Worm (Caenorhabditis elegans) whole organism, mixed stage, embryonic: ENCODE data around the gene ilys-5.

Experiments
- bed-3 ChIP-seq: fragments of 200-800 bp; sonication (Bioruptor generic); optimal IDR thresholded peaks from 3 replicates; lab custom pipeline; 2018; ENCODE audit warnings: mild to moderate bottlenecking, missing genetic modification characterization, moderate library complexity, missing compliant biosample characterization
- blmp-1 ChIP-seq: fragments of 150-350 bp; optimal IDR thresholded peaks from 2 replicates; lab custom pipeline; 2014; ENCODE audit warnings: missing biosample characterization, missing genetic modification characterization
- ceh-39 ChIP-seq: fragments of 150-350 bp; optimal IDR thresholded peaks from 2 replicates; lab custom pipeline; 2014; ENCODE audit warnings: missing biosample characterization, missing genetic modification characterization
- ceh-43 ChIP-seq: fragments of 200-800 bp; sonication (Bioruptor generic); optimal IDR thresholded peaks from 2 replicates; lab custom pipeline; 2018; ENCODE audit warnings: mild to moderate bottlenecking, missing genetic modification characterization, moderate library complexity, missing compliant biosample characterization
- ceh-83 ChIP-seq: fragments of 200-800 bp; sonication (Bioruptor generic); optimal IDR thresholded peaks from 2 replicates; lab custom pipeline; 2018; ENCODE audit warnings: mild to moderate bottlenecking, missing genetic modification characterization, missing compliant biosample characterization
- ces-1 ChIP-seq: fragments of 150-350 bp; optimal IDR thresholded peaks from 2 replicates; lab custom pipeline; 2014; ENCODE audit warnings: missing biosample characterization, missing genetic modification reagents, missing genetic modification characterization
- cnd-1 ChIP-seq: fragments of 200-800 bp; sonication (Bioruptor generic); optimal IDR thresholded peaks from 2 replicates; lab custom pipeline; 2018; ENCODE audit warnings: mild to moderate bottlenecking, missing genetic modification characterization, missing compliant biosample characterization
- drap-1 ChIP-seq: fragments of 200-800 bp; sonication (Bioruptor generic); optimal IDR thresholded peaks from 3 replicates; lab custom pipeline; 2018; ENCODE audit warnings: mild to moderate bottlenecking, missing genetic modification characterization, missing compliant biosample characterization
- elt-1 ChIP-seq: sonication (generic microtip); optimal IDR thresholded peaks from 2 replicates; lab custom pipeline; 2017; ENCODE audit warnings: missing genetic modification characterization, mild to moderate bottlenecking, missing compliant biosample characterization, antibody characterized with exemption, moderate library complexity, borderline replicate concordance; ENCODE audit not compliant: insufficient read depth
- elt-3 ChIP-seq: fragments of 150-350 bp; optimal IDR thresholded peaks from 2 replicates; lab custom pipeline; 2014; ENCODE audit warnings: missing biosample characterization, missing genetic modification characterization
- flh-1 ChIP-seq: fragments of 200-800 bp; sonication (Bioruptor generic); optimal IDR thresholded peaks from 2 replicates; lab custom pipeline; 2018; ENCODE audit warnings: mild to moderate bottlenecking, missing genetic modification characterization, moderate library complexity, missing compliant biosample characterization
- ham-2 ChIP-seq: fragments of 200-800 bp; sonication (Bioruptor generic); optimal IDR thresholded peaks from 2 replicates; lab custom pipeline; 2018; ENCODE audit warnings: mild to moderate bottlenecking, missing genetic modification characterization, missing compliant biosample characterization
- hlh-1 ChIP-seq: fragments of 150-350 bp; optimal IDR thresholded peaks from 2 replicates; lab custom pipeline; 2014; ENCODE audit warnings: missing biosample characterization, missing genetic modification reagents, missing genetic modification characterization
- lin-13 ChIP-seq: fragments of 150-350 bp; optimal IDR thresholded peaks from 2 replicates; lab custom pipeline; 2014; ENCODE audit warnings: missing biosample characterization, missing genetic modification characterization
- lin-32 ChIP-seq: fragments of 200-800 bp; sonication (Bioruptor generic); optimal IDR thresholded peaks from 2 replicates; lab custom pipeline; 2018; ENCODE audit warnings: mild to moderate bottlenecking, missing genetic modification characterization, missing compliant biosample characterization
- lsy-2 ChIP-seq: fragments of 150-350 bp; optimal IDR thresholded peaks from 2 replicates; lab custom pipeline; 2014; ENCODE audit warnings: missing biosample characterization, missing genetic modification characterization
- mep-1 ChIP-seq: fragments of 150-350 bp; optimal IDR thresholded peaks from 2 replicates; lab custom pipeline; 2017; ENCODE audit warnings: missing biosample characterization, missing genetic modification reagents, missing genetic modification characterization, inconsistent platforms
- mls-2 ChIP-seq: sonication (generic microtip); optimal IDR thresholded peaks from 2 replicates; lab custom pipeline; 2016; ENCODE audit warnings: mild to moderate bottlenecking, missing genetic modification characterization, moderate library complexity, missing compliant biosample characterization
- nhr-12 ChIP-seq: fragments of 150-350 bp; optimal IDR thresholded peaks from 2 replicates; lab custom pipeline; 2014; ENCODE audit warnings: missing biosample characterization, missing genetic modification characterization
- nhr-2 ChIP-seq: fragments of 150-350 bp; optimal IDR thresholded peaks from 2 replicates; lab custom pipeline; 2014; ENCODE audit warnings: missing biosample characterization, missing genetic modification characterization
- nhr-237 ChIP-seq: fragments of 150-350 bp; optimal IDR thresholded peaks from 2 replicates; lab custom pipeline; 2014; ENCODE audit warnings: missing biosample characterization, missing genetic modification characterization
- nhr-28 ChIP-seq: fragments of 150-350 bp; optimal IDR thresholded peaks from 2 replicates; lab custom pipeline; 2014; ENCODE audit warnings: missing biosample characterization, missing genetic modification characterization
- nhr-76 ChIP-seq: sonication (generic microtip); optimal IDR thresholded peaks from 2 replicates; lab custom pipeline; 2017; ENCODE audit warnings: missing biosample characterization, missing genetic modification characterization
- pha-4 ChIP-seq: fragments of 150-350 bp; optimal IDR thresholded peaks from 2 replicates; lab custom pipeline; 2018; ENCODE audit warnings: missing biosample characterization, missing genetic modification reagents, missing genetic modification characterization
- sem-2 ChIP-seq: fragments of 200-800 bp; sonication (Bioruptor generic); optimal IDR thresholded peaks from 2 replicates; lab custom pipeline; 2018; ENCODE audit warnings: mild to moderate bottlenecking, missing genetic modification characterization, missing compliant biosample characterization
- snpc-4 ChIP-seq: fragments of 150-350 bp; optimal IDR thresholded peaks from 2 replicates; lab custom pipeline; 2014; ENCODE audit warnings: missing biosample characterization, missing genetic modification characterization
- sptf-1 ChIP-seq: sonication (generic microtip); optimal IDR thresholded peaks from 2 replicates; lab custom pipeline; 2017; ENCODE audit warnings: mild to moderate bottlenecking, missing genetic modification characterization, moderate library complexity, missing compliant biosample characterization
- tbx-8 ChIP-seq: fragments of 200-800 bp; sonication (Bioruptor generic); optimal IDR thresholded peaks from 2 replicates; lab custom pipeline; 2018; ENCODE audit warnings: mild to moderate bottlenecking, missing genetic modification characterization, moderate library complexity, missing compliant biosample characterization
- unc-39 ChIP-seq: fragments of 150-350 bp; optimal IDR thresholded peaks from 2 replicates; lab custom pipeline; 2014; ENCODE audit warnings: missing biosample characterization, missing genetic modification characterization
- unc-62 ChIP-seq: fragments of 150-350 bp; optimal IDR thresholded peaks from 2 replicates; lab custom pipeline; 2014; ENCODE audit warnings: missing biosample characterization, missing genetic modification reagents, missing genetic modification characterization
- zip-8 ChIP-seq: fragments of 150-350 bp; optimal IDR thresholded peaks from 2 replicates; lab custom pipeline; 2014; ENCODE audit warnings: missing biosample characterization, missing genetic modification characterization

The ilys-5 gene

DNA sequence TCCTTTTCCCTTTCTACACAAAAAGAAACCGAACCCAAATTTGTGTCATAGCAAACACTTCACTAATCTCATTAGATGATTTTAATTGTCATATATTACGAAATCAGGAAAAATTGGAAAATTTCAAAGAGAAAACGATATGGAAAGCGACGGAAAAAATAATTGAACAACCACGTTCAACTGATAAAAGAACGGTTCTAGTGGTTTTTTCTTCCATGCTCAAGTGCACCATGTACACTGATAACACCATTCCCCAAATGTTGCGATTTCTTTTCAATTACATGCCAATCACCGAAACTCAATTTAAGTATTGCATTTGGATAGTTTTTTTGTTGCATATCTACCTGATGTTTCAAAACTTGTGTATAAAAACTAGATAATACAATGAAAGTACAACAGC lies 6.0 kb downstream of the ilys-5 start:
- TF ChIP-seq drap-1 (GFP tag; lab: Kevin White, UChicago) (no peak), sem-2 (GFP tag; lab: Kevin White, UChicago) (no peak), lsy-2 (no peak), ham-2 (GFP tag; lab: Kevin White, UChicago) (no peak), snpc-4 (no peak), elt-1 (tag; lab: Kevin White, UChicago) (no peak), tbx-8 (no peak), unc-62 (GFP tag; lab: Kevin White, UChicago) (no peak), zip-8 (tag; lab: Kevin White, UChicago) (no peak), nhr-2 (tag; lab: Kevin White, UChicago) (no peak), mep-1 (no peak), ceh-43 (GFP tag; lab: Kevin White, UChicago) (no peak), ceh-39 (tag; lab: Kevin White, UChicago) (no peak), sptf-1 (tag; lab: Kevin White, UChicago) (no peak), blmp-1 (tag; lab: Kevin White, UChicago) (no peak)

DNA sequence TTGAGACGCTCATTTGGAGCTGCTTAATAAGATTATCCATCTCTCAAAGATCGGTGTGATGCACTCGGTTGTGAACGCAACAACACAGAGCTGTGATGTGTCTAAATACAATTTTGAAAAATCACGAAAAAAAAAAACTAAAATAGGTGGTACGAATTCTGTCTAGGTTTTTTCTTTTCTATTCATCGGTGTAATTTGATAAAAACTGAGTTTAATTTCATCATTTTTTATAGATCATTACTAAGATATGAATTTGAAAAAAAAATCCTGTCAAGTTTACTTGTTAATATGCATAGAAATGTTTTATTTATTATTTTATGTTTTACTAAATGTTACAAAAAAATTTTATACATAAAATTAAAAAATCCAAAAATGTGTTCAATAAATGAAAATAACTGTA lies 6.6 kb downstream of the ilys-5 start, which contains the start of gene ceh-60:
Gene ceh-60 (minus strand): TSS at position 101 of the 400 bp plus-strand sequence.
- no peak for TF ChIP-seq sptf-1 (tag; lab: Kevin White, UChicago)
- no peak for TF ChIP-seq nhr-12 (tag; lab: Kevin White, UChicago)
- TF ChIP-seq snpc-4: no peak
- no peak for TF ChIP-seq nhr-76 (tag; lab: Kevin White, UChicago)
- no peak for TF ChIP-seq pha-4 (tag; lab: Kevin White, UChicago)
- TF ChIP-seq zip-8 (tag; lab: Kevin White, UChicago): no peak
- TF ChIP-seq ceh-43 (GFP tag; lab: Kevin White, UChicago): no peak
- no peak for TF ChIP-seq flh-1 (GFP tag; lab: Kevin White, UChicago)
- TF ChIP-seq hlh-1 (tag; lab: Kevin White, UChicago): no peak
- no peak for TF ChIP-seq bed-3 (GFP tag; lab: Kevin White, UChicago)
- no peak for TF ChIP-seq ces-1 (GFP tag; lab: Kevin White, UChicago)

DNA sequence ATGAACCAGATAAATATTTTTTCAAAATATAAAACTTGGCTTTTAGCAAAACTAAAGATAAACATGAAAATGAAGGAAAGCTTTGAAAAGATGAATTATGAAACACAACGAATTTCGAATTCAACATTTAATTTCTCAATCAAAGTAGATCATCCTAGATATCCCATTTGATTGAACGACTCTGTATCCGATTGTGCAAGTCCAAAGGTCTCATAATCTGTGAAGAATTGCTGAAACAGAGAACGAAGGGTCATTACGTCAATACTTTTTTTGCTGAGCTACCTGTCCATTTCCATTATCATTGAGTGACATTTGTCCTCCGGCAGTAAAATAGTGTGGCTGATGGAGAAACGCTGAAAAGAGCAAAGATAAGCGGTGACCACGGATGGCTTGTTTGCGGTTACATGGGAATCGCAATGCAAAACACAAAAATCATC lies 14.0 kb downstream of the ilys-5 start:
- TF ChIP-seq unc-39 (tag; lab: Kevin White, UChicago): no peak
- TF ChIP-seq unc-62 (GFP tag; lab: Kevin White, UChicago): no peak
- TF ChIP-seq mls-2 (tag; lab: Kevin White, UChicago): no peak
- TF ChIP-seq flh-1 (GFP tag; lab: Kevin White, UChicago): no peak
- TF ChIP-seq lin-32: no peak
- no peak for TF ChIP-seq cnd-1 (tag; lab: Kevin White, UChicago)
- no peak for TF ChIP-seq elt-1 (tag; lab: Kevin White, UChicago)
- no peak for TF ChIP-seq sptf-1 (tag; lab: Kevin White, UChicago)
- TF ChIP-seq lin-13 (tag; lab: Kevin White, UChicago): no peak
- TF ChIP-seq ceh-83 (GFP tag; lab: Kevin White, UChicago): no peak
- no peak for TF ChIP-seq nhr-237 (tag; lab: Kevin White, UChicago)
- no peak for TF ChIP-seq sem-2 (GFP tag; lab: Kevin White, UChicago)
- TF ChIP-seq lsy-2: no peak
- TF ChIP-seq elt-3 (tag; lab: Kevin White, UChicago): no peak
- no peak for TF ChIP-seq nhr-28 (tag; lab: Kevin White, UChicago)
- TF ChIP-seq ceh-39 (tag; lab: Kevin White, UChicago): no peak
- TF ChIP-seq nhr-2 (tag; lab: Kevin White, UChicago): no peak
- no peak for TF ChIP-seq ces-1 (GFP tag; lab: Kevin White, UChicago)
- no peak for TF ChIP-seq pha-4 (tag; lab: Kevin White, UChicago)
- no peak for TF ChIP-seq tbx-8
- TF ChIP-seq, all 35 proteins: peak for 0

DNA sequence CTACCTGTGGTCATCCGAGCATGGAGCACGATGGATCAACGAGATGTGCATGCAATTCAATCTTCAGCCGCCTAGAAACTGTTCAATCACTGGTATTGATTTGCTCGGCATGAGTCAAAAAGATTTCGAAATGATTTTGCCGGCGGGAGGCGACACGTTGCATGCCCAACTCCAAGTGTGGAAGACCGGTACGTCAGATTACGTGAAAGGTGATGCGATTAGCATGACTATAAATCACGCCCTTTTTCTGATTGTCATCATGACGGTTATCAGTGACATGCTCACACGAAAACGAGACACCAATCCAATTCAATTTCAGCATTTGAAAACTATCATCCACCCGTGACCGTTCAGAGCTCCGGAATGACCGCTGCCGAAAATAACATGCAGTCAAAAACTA lies 16.0 kb downstream of the ilys-5 start:
- TF ChIP-seq lin-32 (no peak), hlh-1 (tag; lab: Kevin White, UChicago) (no peak), mep-1 (no peak), elt-3 (tag; lab: Kevin White, UChicago) (no peak), pha-4 (tag; lab: Kevin White, UChicago) (no peak), lin-13 (tag; lab: Kevin White, UChicago) (no peak), ceh-39 (tag; lab: Kevin White, UChicago) (no peak), nhr-12 (tag; lab: Kevin White, UChicago) (no peak), zip-8 (tag; lab: Kevin White, UChicago) (no peak), bed-3 (GFP tag; lab: Kevin White, UChicago) (no peak)
